Worm (Caenorhabditis elegans): Measurements from ENCODE around the gene C32D5.10.

ce11 chrII:6343893-6344292, 7.9 kb downstream of the C32D5.10 start, which contains the start of gene txt-18:
- TF ChIP-seq nhr-25 (tag; optimal IDR thresholded peaks at IDR 0.05) (peak; percentile 72), ama-1 (optimal IDR thresholded peaks at IDR 0.05) (no peak), egl-27 (tag; optimal IDR thresholded peaks at IDR 0.05) (peak; percentile 17), nhr-12 (tag; optimal IDR thresholded peaks at IDR 0.05) (no peak), nhr-77 (tag; optimal IDR thresholded peaks at IDR 0.05) (no peak)
